Fruit fly (Drosophila melanogaster) S2 (cell line): ENCODE data around the gene hth.

Experiments
- CG8478 ChIP-seq: fragments of >200 bp; optimal IDR thresholded peaks from 2 replicates; lab custom pipeline; 2018
- CTCF ChIP-seq, 2 experiments: fragments of >200 bp; optimal IDR thresholded peaks; 2 replicates each; lab custom pipeline; 2018

DNA sequence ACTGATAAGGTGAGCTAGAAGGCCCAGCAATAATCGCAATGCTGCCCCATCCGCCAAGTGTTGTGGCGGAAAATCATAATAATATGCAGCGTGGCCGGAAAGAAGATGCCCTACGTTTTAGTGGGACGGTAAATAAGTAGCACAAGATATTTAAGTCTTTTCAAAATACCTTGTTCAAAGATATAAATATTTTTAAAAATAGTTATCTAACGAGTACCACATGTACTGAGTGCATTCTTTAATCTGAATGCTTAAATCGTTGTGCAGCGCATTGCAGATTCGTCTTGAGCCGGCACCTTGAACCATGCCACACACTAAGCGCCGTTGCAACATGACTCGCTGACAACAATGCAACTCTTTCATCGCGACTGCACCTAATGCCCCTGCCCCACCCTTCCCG, 121.5 kb downstream of the hth start:
- TF ChIP-seq CG8478 (lab: Kevin White, UChicago) (no peak), CTCF (optimal IDR thresholded peaks at IDR 0.05; lab: Kevin White, UChicago) (no peak)
